Fruit fly (Drosophila melanogaster): Measurements from ENCODE around the gene Shal.

- TF ChIP-seq Pif1B (GFP tag; optimal IDR thresholded peaks at IDR 0.05): no peak
- TF ChIP-seq Pif1A (GFP tag; optimal IDR thresholded peaks at IDR 0.05): no peak
- no peak for TF ChIP-seq CG13204 (GFP tag; optimal IDR thresholded peaks at IDR 0.05)
- no peak for TF ChIP-seq Snoo (tag; optimal IDR thresholded peaks at IDR 0.05)
- no peak for TF ChIP-seq rn (GFP tag; IDR thresholded peaks at IDR 0.05)
- TF ChIP-seq CG8159 (tag; optimal IDR thresholded peaks at IDR 0.05): no peak
- TF ChIP-seq gl (tag; optimal IDR thresholded peaks at IDR 0.05): no peak
- TF ChIP-seq CG12605 (GFP tag; IDR thresholded peaks at IDR 0.05): no peak
These were observed 32.1 kb downstream of the Shal start, which contains the start of the genes Ltn1 and CG9300 for dm6 chr3L:19552136-19552773.
